Worm (Caenorhabditis elegans): Measurements from ENCODE around the gene irld-67.

DNA sequence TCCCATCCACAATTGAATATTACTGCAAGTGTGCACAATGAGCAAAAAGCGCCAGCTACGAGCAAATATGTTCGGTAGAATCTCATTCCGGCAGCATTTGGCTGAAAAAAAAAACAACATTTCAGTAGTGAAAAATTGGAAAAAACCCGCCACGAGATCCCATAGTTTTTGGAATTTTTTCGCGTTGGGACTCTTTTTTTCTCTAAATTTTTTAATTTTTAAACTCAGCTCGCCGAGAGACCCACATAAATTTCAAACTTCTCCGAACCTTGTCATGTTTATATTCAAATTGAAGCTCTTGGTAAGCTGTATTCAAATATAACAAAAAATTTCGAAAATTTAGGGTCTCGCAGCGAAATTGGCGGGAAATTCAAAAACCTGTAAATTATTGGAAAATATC is 40.0 kb downstream of the irld-67 start, which contains the start of gene sqv-2:
- TF ChIP-seq rpc-1 (optimal IDR thresholded peaks at IDR 0.05), result no peak
- no peak for TF ChIP-seq rpc-1 (tag; optimal IDR thresholded peaks at IDR 0.05)
- TF ChIP-seq unc-62 (GFP tag; optimal IDR thresholded peaks at IDR 0.05), result no peak
- TF ChIP-seq dox-1 (GFP tag; IDR thresholded peaks at IDR 0.05), result no peak

All from whole organism, young adult.